Fruit fly (Drosophila melanogaster) whole organism, prepupa: ENCODE measurements around the gene bip1.

Experiments
- CG11902 ChIP-seq: fragments of 200-800 bp; sonication (Bioruptor generic); optimal IDR thresholded peaks from 3 replicates; lab custom pipeline; 2016; ENCODE audit warnings: missing biosample characterization, missing genetic modification characterization
- CG3032 ChIP-seq: fragments of 200-800 bp; optimal IDR thresholded peaks from 2 replicates; lab custom pipeline; 2019; ENCODE audit warnings: missing biosample characterization, mild to moderate bottlenecking, missing genetic modification characterization, moderate library complexity
- CG3919 ChIP-seq: fragments of 200-800 bp; sonication (Bioruptor generic); optimal IDR thresholded peaks from 3 replicates; lab custom pipeline; 2016; ENCODE audit warnings: missing biosample characterization, missing genetic modification characterization
- CG4318 ChIP-seq: fragments of 200-800 bp; sonication (Bioruptor generic); optimal IDR thresholded peaks from 3 replicates; lab custom pipeline; 2017; ENCODE audit warnings: missing biosample characterization, mild to moderate bottlenecking, missing genetic modification characterization
- Eip93F ChIP-seq: fragments of 200-800 bp; sonication (Bioruptor generic); optimal IDR thresholded peaks from 2 replicates; lab custom pipeline; 2016; ENCODE audit warnings: missing biosample characterization, mild to moderate bottlenecking, missing genetic modification characterization
- Gug ChIP-seq: fragments of 200-800 bp; sonication (Bioruptor generic); IDR thresholded peaks from 2 replicates; pipeline ENCODE4 v1.3.6; 2022; ENCODE audit warnings: missing biosample characterization, missing genetic modification characterization
- OdsH ChIP-seq: fragments of 200-800 bp; sonication (Bioruptor generic); optimal IDR thresholded peaks from 3 replicates; lab custom pipeline; 2016; ENCODE audit warnings: missing biosample characterization, missing genetic modification characterization
- Sox15 ChIP-seq: fragments of 200-800 bp; sonication (Bioruptor generic); optimal IDR thresholded peaks from 3 replicates; lab custom pipeline; 2016; ENCODE audit warnings: missing biosample characterization, missing genetic modification characterization
- dac ChIP-seq: fragments of 200-800 bp; sonication (Bioruptor generic); optimal IDR thresholded peaks from 2 replicates; lab custom pipeline; 2017; ENCODE audit warnings: missing biosample characterization, mild to moderate bottlenecking, missing genetic modification characterization
- fd59A ChIP-seq: fragments of 200-800 bp; sonication (Bioruptor generic); optimal IDR thresholded peaks from 2 replicates; lab custom pipeline; 2017; ENCODE audit warnings: missing biosample characterization, mild to moderate bottlenecking, missing genetic modification characterization, missing genetic modification reagents
- fkh ChIP-seq: fragments of 200-800 bp; sonication (Bioruptor generic); optimal IDR thresholded peaks from 3 replicates; lab custom pipeline; 2017; ENCODE audit warnings: missing biosample characterization, mild to moderate bottlenecking, missing genetic modification characterization, moderate library complexity
- vri ChIP-seq: fragments of 200-800 bp; sonication (Bioruptor generic); optimal IDR thresholded peaks from 3 replicates; lab custom pipeline; 2016; ENCODE audit warnings: missing biosample characterization, mild to moderate bottlenecking, missing genetic modification characterization

DNA sequence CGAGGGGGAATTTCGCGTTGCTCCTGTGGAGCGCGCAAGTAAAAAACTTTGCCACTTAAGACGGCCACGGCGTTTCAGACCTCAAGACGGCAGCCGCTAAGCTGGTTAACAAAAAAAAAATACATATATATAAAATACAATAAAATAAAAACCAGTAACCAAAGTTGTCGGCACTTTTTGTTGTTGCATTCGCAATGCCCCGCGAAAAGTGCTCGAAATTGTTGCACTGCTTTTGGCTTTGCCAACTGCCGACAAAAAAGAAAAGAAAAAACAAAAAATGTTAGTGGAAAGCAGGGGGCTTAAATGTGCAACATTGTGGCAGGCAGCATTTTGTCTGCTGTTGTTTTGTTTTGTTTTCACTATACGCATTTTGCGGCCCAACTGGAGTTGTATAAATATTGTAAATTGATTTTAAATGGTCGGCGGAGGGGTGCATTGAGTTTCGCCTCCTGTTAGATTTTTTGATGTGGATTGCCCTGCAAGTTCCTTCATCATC is 13.6 kb downstream of the bip1 start:
- TF ChIP-seq Sox15 (GFP tag; lab: Kevin White, UChicago), result no peak
- no peak for TF ChIP-seq fd59A (GFP tag; lab: Kevin White, UChicago)
- TF ChIP-seq CG11902 (GFP tag; lab: Kevin White, UChicago), result no peak
- no peak for TF ChIP-seq CG3919 (GFP tag; lab: Kevin White, UChicago)
- TF ChIP-seq Gug (GFP tag; lab: Robert Waterston, UW), result no peak
- TF ChIP-seq CG4318 (GFP tag; lab: Kevin White, UChicago), result no peak
- no peak for TF ChIP-seq Eip93F (GFP tag; lab: Kevin White, UChicago)
- TF ChIP-seq dac (GFP tag; lab: Kevin White, UChicago), result no peak
- TF ChIP-seq vri, result no peak
- no peak for TF ChIP-seq OdsH
- TF ChIP-seq CG3032, result no peak
- TF ChIP-seq fkh, result no peak
